Fruit fly (Drosophila melanogaster): ENCODE measurements around the gene Cp15.

Cp15 gene

DNA sequence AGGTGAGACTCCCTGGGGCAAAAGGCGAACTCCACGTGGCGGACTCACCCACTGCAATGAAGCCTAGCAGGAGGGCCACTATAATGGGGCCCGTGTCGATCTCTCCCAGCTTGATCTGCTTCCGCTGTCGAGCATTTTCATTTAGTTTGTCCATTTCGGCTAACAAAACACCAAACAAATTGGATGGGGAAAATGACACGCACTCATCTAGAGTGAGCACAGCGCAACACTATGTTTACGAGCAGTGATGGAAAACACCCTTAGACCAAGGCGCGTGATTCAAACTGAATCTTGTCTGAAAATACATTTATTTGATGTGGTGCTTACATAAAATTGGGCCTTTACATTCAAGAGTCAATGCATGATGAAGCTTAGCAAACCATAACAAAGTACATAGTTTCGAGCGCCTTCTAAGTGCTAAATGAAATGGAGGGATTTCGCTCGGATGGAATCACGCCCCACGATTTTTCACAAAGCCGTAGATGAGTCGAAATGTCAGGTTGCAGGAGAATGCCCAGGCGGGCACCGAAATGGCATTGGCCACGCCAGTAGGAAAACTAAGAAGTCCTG, 8.2 kb upstream of the Cp15 start, which contains the start of gene SrpRbeta (continued):
- no peak for TF ChIP-seq Lpt (GFP tag; optimal IDR thresholded peaks at IDR 0.05)
- no peak for TF ChIP-seq ab (GFP tag; optimal IDR thresholded peaks at IDR 0.05)
- no peak for TF ChIP-seq ac (GFP tag; optimal IDR thresholded peaks at IDR 0.05)
- TF ChIP-seq Hsf (GFP tag; optimal IDR thresholded peaks at IDR 0.05), result no peak
- TF ChIP-seq dpn (GFP tag; optimal IDR thresholded peaks at IDR 0.05), result peak; percentile 31 to 56
- TF ChIP-seq CG12071 (GFP tag; optimal IDR thresholded peaks at IDR 0.05), result no peak
- TF ChIP-seq nmo (GFP tag; optimal IDR thresholded peaks at IDR 0.05), result no peak
- TF ChIP-seq dmrt99B (tag; optimal IDR thresholded peaks at IDR 0.05), result no peak
- TF ChIP-seq exex (tag; optimal IDR thresholded peaks at IDR 0.05), result no peak
- TF ChIP-seq Med (GFP tag), result peak; percentile 92
- no peak for TF ChIP-seq ttk (GFP tag; IDR thresholded peaks at IDR 0.05)
- no peak for TF ChIP-seq psq (GFP tag; optimal IDR thresholded peaks at IDR 0.05)
- peak; percentile 22 for TF ChIP-seq Dip3 (GFP tag; optimal IDR thresholded peaks at IDR 0.05)
- no peak for TF ChIP-seq tgo (GFP tag; IDR thresholded peaks at IDR 0.05)
- no peak for TF ChIP-seq pb (GFP tag; optimal IDR thresholded peaks at IDR 0.05)
- TF ChIP-seq usp (GFP tag; optimal IDR thresholded peaks at IDR 0.05), result no peak
- peak; percentile 40 for TF ChIP-seq nom (GFP tag; optimal IDR thresholded peaks at IDR 0.05)
- no peak for TF ChIP-seq Hand (GFP tag; optimal IDR thresholded peaks at IDR 0.05)
- TF ChIP-seq CG8281 (tag; optimal IDR thresholded peaks at IDR 0.05), result no peak
- TF ChIP-seq Bteb2 (GFP tag; optimal IDR thresholded peaks at IDR 0.05), result peak; percentile 43
- TF ChIP-seq ERR (GFP tag; optimal IDR thresholded peaks at IDR 0.05), result peak; percentile 43
- TF ChIP-seq da (GFP tag; optimal IDR thresholded peaks at IDR 0.05), result no peak
- TF ChIP-seq YL-1 (GFP tag; optimal IDR thresholded peaks at IDR 0.05), result peak; percentile 87
- TF ChIP-seq kah (GFP tag; optimal IDR thresholded peaks at IDR 0.05), result no peak
- no peak for TF ChIP-seq CG12391 (tag; optimal IDR thresholded peaks at IDR 0.05)
- no peak for TF ChIP-seq yki (optimal IDR thresholded peaks at IDR 0.05)
- TF ChIP-seq unc-4 (GFP tag; IDR thresholded peaks at IDR 0.05; ENCODE audit: partially characterized antibody), result no peak
- no peak for TF ChIP-seq CG12942 (GFP tag; optimal IDR thresholded peaks at IDR 0.05)
- 0 out of 2 replicates have a peak, but pooled peaks have one; percentile 11 for TF ChIP-seq CG13287 (GFP tag; IDR thresholded peaks at IDR 0.05; ENCODE audit: partially characterized antibody)
- TF ChIP-seq Six4 (GFP tag; optimal IDR thresholded peaks at IDR 0.05), result peak; percentile 19
- no peak for TF ChIP-seq peb (GFP tag; IDR thresholded peaks at IDR 0.05)
- no peak for TF ChIP-seq CG42726 (GFP tag; IDR thresholded peaks at IDR 0.05; ENCODE audit: partially characterized antibody)
- TF ChIP-seq CG11398 (GFP tag; optimal IDR thresholded peaks at IDR 0.05), result no peak
- TF ChIP-seq aop (GFP tag; IDR thresholded peaks at IDR 0.05), result no peak
- TF ChIP-seq ewg (GFP tag; optimal IDR thresholded peaks at IDR 0.05), result no peak
- no peak for TF ChIP-seq en (GFP tag; optimal IDR thresholded peaks at IDR 0.05)
- TF ChIP-seq MESR4 (GFP tag; optimal IDR thresholded peaks at IDR 0.05), result peak; percentile 99
- TF ChIP-seq Taf1 (GFP tag; IDR thresholded peaks at IDR 0.05), result no peak
- no peak for TF ChIP-seq danr (GFP tag; IDR thresholded peaks at IDR 0.05)
- TF ChIP-seq CG14860 (GFP tag; IDR thresholded peaks at IDR 0.05; ENCODE audit: partially characterized antibody), result no peak
- no peak for TF ChIP-seq Kr (GFP tag; optimal IDR thresholded peaks at IDR 0.05)
- TF ChIP-seq lola (GFP tag; optimal IDR thresholded peaks at IDR 0.05), result no peak
- TF ChIP-seq ase (GFP tag; IDR thresholded peaks at IDR 0.05), result no peak
- peak; percentile 36 for TF ChIP-seq zfh2 (GFP tag; optimal IDR thresholded peaks at IDR 0.05)
- TF ChIP-seq CG6254 (GFP tag; optimal IDR thresholded peaks at IDR 0.05), result no peak
- no peak for TF ChIP-seq odd (GFP tag; optimal IDR thresholded peaks at IDR 0.05)
- peak; percentile 11 for TF ChIP-seq mam (GFP tag; optimal IDR thresholded peaks at IDR 0.05)
- TF ChIP-seq gt (GFP tag; IDR thresholded peaks at IDR 0.05), result no peak
- no peak for TF ChIP-seq gcm2 (GFP tag; optimal IDR thresholded peaks at IDR 0.05)
- no peak for TF ChIP-seq vnd (GFP tag; IDR thresholded peaks at IDR 0.05; ENCODE audit: partially characterized antibody)
- no peak for TF ChIP-seq Neu2 (GFP tag; optimal IDR thresholded peaks at IDR 0.05; ENCODE audit: borderline replicate concordance)

Measured in whole organism, embryonic.